Worm (Caenorhabditis elegans) whole organism, L1 larva: ENCODE results near the gene clec-79.

Experiments used
- ama-1 ChIP-seq: fragments of 150-350 bp; optimal IDR thresholded peaks from 2 replicates; lab custom pipeline; 2014
- lin-13 ChIP-seq: fragments of 150-350 bp; optimal IDR thresholded peaks from 2 replicates; lab custom pipeline; 2014; ENCODE audit warnings: missing biosample characterization, missing genetic modification reagents, missing genetic modification characterization
- mep-1 ChIP-seq: fragments of 150-350 bp; optimal IDR thresholded peaks from 2 replicates; lab custom pipeline; 2014; ENCODE audit warnings: missing biosample characterization, missing genetic modification characterization
- nhr-11 ChIP-seq: fragments of 150-350 bp; optimal IDR thresholded peaks from 2 replicates; lab custom pipeline; 2014; ENCODE audit warnings: missing biosample characterization, missing genetic modification characterization
- nhr-28 ChIP-seq: fragments of 150-350 bp; optimal IDR thresholded peaks from 2 replicates; lab custom pipeline; 2014; ENCODE audit warnings: missing biosample characterization, missing genetic modification characterization
- nhr-47 ChIP-seq: sonication (generic microtip); optimal IDR thresholded peaks from 2 replicates; lab custom pipeline; 2016; ENCODE audit warnings: mild to moderate bottlenecking, missing genetic modification characterization, moderate library complexity, missing compliant biosample characterization
- sup-37 ChIP-seq: fragments of 200-800 bp; sonication (Bioruptor generic); optimal IDR thresholded peaks from 2 replicates; lab custom pipeline; 2018; ENCODE audit warnings: mild to moderate bottlenecking, missing genetic modification characterization, missing compliant biosample characterization
- unc-30 ChIP-seq: sonication (generic microtip); optimal IDR thresholded peaks from 2 replicates; lab custom pipeline; 2017; ENCODE audit warnings: missing biosample characterization, missing genetic modification characterization
- ztf-11 ChIP-seq, 2 experiments: sonication (generic microtip); optimal IDR thresholded peaks; 2 replicates each; lab custom pipeline; 2016 to 2017; ENCODE audit warnings: missing genetic modification characterization in 2 of 2, missing biosample characterization in 1 of 2, missing compliant biosample characterization in 1 of 2

DNA sequence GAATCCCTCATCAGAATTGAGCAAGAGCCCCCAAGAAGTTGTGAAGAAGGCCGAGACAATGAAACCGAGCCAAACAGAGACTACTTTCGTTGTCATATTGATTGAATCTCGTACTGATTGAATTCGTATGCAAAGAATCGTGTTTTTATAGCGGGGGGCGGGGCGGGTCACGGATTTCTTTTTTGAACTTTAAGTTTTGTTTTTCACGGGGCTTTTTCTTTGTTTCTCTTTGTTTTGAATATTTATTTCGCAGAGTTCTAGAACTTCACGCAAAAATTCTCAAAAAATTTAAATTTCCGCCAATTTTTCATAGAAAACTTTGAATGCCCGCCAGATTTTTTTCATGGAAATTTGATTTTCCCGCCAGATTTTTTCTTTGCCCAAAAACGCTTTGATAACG is 17.1 kb upstream of the clec-79 start, which contains the start of gene clec-73:
- TF ChIP-seq nhr-11 (tag; lab: Kevin White, UChicago), result no peak
- no peak for TF ChIP-seq ama-1 (lab: Kevin White, UChicago)
- no peak for TF ChIP-seq nhr-28 (tag; lab: Kevin White, UChicago)
- TF ChIP-seq lin-13 (GFP tag; lab: Kevin White, UChicago), result no peak
- no peak for TF ChIP-seq unc-30
- TF ChIP-seq mep-1 (tag; lab: Kevin White, UChicago), result no peak
- TF ChIP-seq nhr-47, result no peak
- no peak for TF ChIP-seq ztf-11 (tag; optimal IDR thresholded peaks at IDR 0.05; lab: Kevin White, UChicago)
- no peak for TF ChIP-seq sup-37 (GFP tag; lab: Kevin White, UChicago)
